Fruit fly (Drosophila melanogaster) whole organism, embryonic: ENCODE results near the gene Fie.

Experiments used
- Atf6 ChIP-seq: fragments of 200-800 bp; sonication (Bioruptor generic); IDR thresholded peaks from 2 replicates; pipeline ENCODE4 v1.3.6; 2022; ENCODE audit warnings: missing biosample characterization, missing genetic modification characterization
- CG12769 ChIP-seq: fragments of 200-800 bp; sonication (Bioruptor generic); optimal IDR thresholded peaks from 2 replicates; lab custom pipeline; 2019; ENCODE audit warnings: missing biosample characterization, mild to moderate bottlenecking, missing genetic modification characterization, moderate library complexity
- CG12942 ChIP-seq: fragments of 200-800 bp; sonication (Bioruptor generic); optimal IDR thresholded peaks from 3 replicates; lab custom pipeline; 2016; ENCODE audit warnings: missing biosample characterization, missing genetic modification characterization
- CG13424 ChIP-seq: fragments of 200-800 bp; sonication (Bioruptor generic); optimal IDR thresholded peaks from 2 replicates; lab custom pipeline; 2019; ENCODE audit warnings: missing biosample characterization, mild to moderate bottlenecking, missing genetic modification characterization, moderate library complexity
- CG17328 ChIP-seq: fragments of 200-800 bp; sonication (Bioruptor generic); IDR thresholded peaks from 2 replicates; pipeline ENCODE4 v1.3.6; 2022; ENCODE audit warnings: missing biosample characterization, missing genetic modification characterization
- CG17829 ChIP-seq: fragments of 200-800 bp; optimal IDR thresholded peaks from 2 replicates; lab custom pipeline; 2019; ENCODE audit warnings: missing biosample characterization, mild to moderate bottlenecking, missing genetic modification characterization, moderate library complexity
- CG17912 ChIP-seq: fragments of 200-800 bp; sonication (Bioruptor generic); optimal IDR thresholded peaks from 2 replicates; lab custom pipeline; 2018; ENCODE audit warnings: missing biosample characterization, mild to moderate bottlenecking, missing genetic modification characterization
- CG7271 ChIP-seq: fragments of 200-800 bp; sonication (Bioruptor generic); optimal IDR thresholded peaks from 2 replicates; lab custom pipeline; 2018; ENCODE audit warnings: missing biosample characterization, mild to moderate bottlenecking, missing genetic modification characterization, moderate library complexity
- CG8290 ChIP-seq, 3 experiments: fragments of 200-800 bp; sonication (Bioruptor generic); optimal IDR thresholded peaks; 2 replicates each; lab custom pipeline; 2016 to 2019; ENCODE audit warnings: missing biosample characterization in 3 of 3, missing genetic modification characterization in 3 of 3, mild to moderate bottlenecking in 2 of 3, moderate library complexity in 1 of 3
- CG8388 ChIP-seq: fragments of 200-800 bp; sonication (Bioruptor generic); optimal IDR thresholded peaks from 2 replicates; lab custom pipeline; 2019; ENCODE audit warnings: missing biosample characterization, mild to moderate bottlenecking, missing genetic modification characterization, moderate library complexity
- Dek ChIP-seq: fragments of 200-800 bp; sonication (Bioruptor generic); optimal IDR thresholded peaks from 3 replicates; lab custom pipeline; 2019; ENCODE audit warnings: missing biosample characterization, mild to moderate bottlenecking, missing genetic modification characterization, moderate library complexity
- Dfd ChIP-seq, 2 experiments: fragments of >200 bp; optimal IDR thresholded peaks; 2 replicates each; lab custom pipeline; 2017; ENCODE audit warnings: missing biosample characterization in 2 of 2, missing genetic modification characterization in 2 of 2
- Doc2 ChIP-seq: fragments of 200-800 bp; sonication (Bioruptor generic); IDR thresholded peaks from 2 replicates; pipeline ENCODE4 v1.3.6; 2022; ENCODE audit warnings: missing biosample characterization, missing genetic modification characterization
- Doc3 ChIP-seq: fragments of 200-800 bp; sonication (Bioruptor generic); IDR thresholded peaks from 3 replicates; pipeline ENCODE4 v1.3.6; 2022; ENCODE audit warnings: missing biosample characterization, missing genetic modification characterization; ENCODE audit not compliant: partially characterized antibody
- Dp ChIP-seq: fragments of 200-800 bp; sonication (Bioruptor generic); optimal IDR thresholded peaks from 2 replicates; lab custom pipeline; 2018; ENCODE audit warnings: missing biosample characterization, mild to moderate bottlenecking, missing genetic modification characterization, moderate library complexity
- Elba2 ChIP-seq: fragments of 200-800 bp; sonication (Bioruptor generic); optimal IDR thresholded peaks from 3 replicates; lab custom pipeline; 2016; ENCODE audit warnings: missing biosample characterization, missing genetic modification characterization
- Med ChIP-seq: fragments of 200-800 bp; sonication (Bioruptor generic); peaks from one replicate; lab custom pipeline; 2016; ENCODE audit warnings: missing biosample characterization, missing genetic modification characterization, mild to moderate bottlenecking, inconsistent platforms, moderate library complexity
- Myb ChIP-seq: fragments of 200-800 bp; sonication (Bioruptor generic); optimal IDR thresholded peaks from 2 replicates; lab custom pipeline; 2016; ENCODE audit warnings: missing biosample characterization, missing genetic modification characterization
- NFAT ChIP-seq: fragments of 200-800 bp; sonication (Bioruptor generic); IDR thresholded peaks from 2 replicates; pipeline ENCODE4 v1.3.6; 2022; ENCODE audit warnings: missing biosample characterization, missing genetic modification characterization
- Pdp1 ChIP-seq, 2 experiments: fragments of 200-800 bp; sonication (Bioruptor generic); optimal IDR thresholded peaks; 3 replicates each; lab custom pipeline; 2016; ENCODE audit warnings: missing biosample characterization in 2 of 2, missing genetic modification characterization in 2 of 2, mild to moderate bottlenecking in 1 of 2, moderate library complexity in 1 of 2
- Side ChIP-seq: fragments of 200-800 bp; sonication (Bioruptor generic); optimal IDR thresholded peaks from 2 replicates; lab custom pipeline; 2016; ENCODE audit warnings: missing biosample characterization, missing genetic modification characterization
- Stat92E ChIP-seq, 3 experiments: fragments of >200 bp in 2 of 3; fragments of 200-800 bp in 1 of 3; sonication (Bioruptor generic) in 1 of 3; optimal IDR thresholded peaks; 2 replicates each; lab custom pipeline; 2017 to 2019; ENCODE audit warnings: missing biosample characterization in 3 of 3, missing genetic modification characterization in 3 of 3, mild to moderate bottlenecking in 1 of 3, moderate library complexity in 1 of 3
- Vsx1 ChIP-seq: fragments of 200-800 bp; sonication (Bioruptor generic); optimal IDR thresholded peaks from 2 replicates; lab custom pipeline; 2017; ENCODE audit warnings: missing biosample characterization, mild to moderate bottlenecking, missing genetic modification characterization, missing genetic modification reagents
- ab ChIP-seq: fragments of 200-800 bp; sonication (Bioruptor generic); optimal IDR thresholded peaks from 2 replicates; lab custom pipeline; 2016; ENCODE audit warnings: missing biosample characterization, missing genetic modification characterization
- cg ChIP-seq: fragments of 200-800 bp; sonication (Bioruptor generic); optimal IDR thresholded peaks from 3 replicates; lab custom pipeline; 2019; ENCODE audit warnings: missing biosample characterization, mild to moderate bottlenecking, missing genetic modification characterization, moderate library complexity
- dati ChIP-seq: fragments of 200-800 bp; sonication (Bioruptor generic); IDR thresholded peaks from 2 replicates; pipeline ENCODE4 v1.3.6; 2022; ENCODE audit warnings: missing biosample characterization, missing genetic modification characterization
- emc ChIP-seq: fragments of 200-800 bp; sonication (Bioruptor generic); optimal IDR thresholded peaks from 2 replicates; lab custom pipeline; 2016; ENCODE audit warnings: missing biosample characterization, missing genetic modification characterization
- ems ChIP-seq: fragments of 200-800 bp; sonication (Bioruptor generic); optimal IDR thresholded peaks from 3 replicates; lab custom pipeline; 2016; ENCODE audit warnings: missing biosample characterization, missing genetic modification characterization
- en ChIP-seq: fragments of 200-800 bp; sonication (Bioruptor generic); optimal IDR thresholded peaks from 2 replicates; lab custom pipeline; 2016; ENCODE audit warnings: missing biosample characterization, missing genetic modification characterization
- eve ChIP-seq, 2 experiments: fragments of >200 bp; optimal IDR thresholded peaks; 2 replicates each; lab custom pipeline; 2017; ENCODE audit warnings: missing biosample characterization in 2 of 2, missing genetic modification characterization in 2 of 2
- ftz-f1 ChIP-seq: fragments of 200-800 bp; sonication (Bioruptor generic); optimal IDR thresholded peaks from 2 replicates; lab custom pipeline; 2016; ENCODE audit warnings: missing biosample characterization, missing genetic modification characterization
- hb ChIP-seq: fragments of 200-800 bp; sonication (Bioruptor generic); IDR thresholded peaks from 3 replicates; pipeline ENCODE4 v1.3.6; 2022; ENCODE audit warnings: missing biosample characterization, missing genetic modification characterization; ENCODE audit not compliant: partially characterized antibody
- kay ChIP-seq: fragments of 200-800 bp; sonication (Bioruptor generic); optimal IDR thresholded peaks from 2 replicates; lab custom pipeline; 2016; ENCODE audit warnings: missing biosample characterization, missing genetic modification characterization
- knrl ChIP-seq: fragments of 200-800 bp; sonication (Bioruptor generic); IDR thresholded peaks from 3 replicates; pipeline ENCODE4 v1.3.6; 2022; ENCODE audit warnings: missing biosample characterization, missing genetic modification characterization; ENCODE audit not compliant: partially characterized antibody
- lab ChIP-seq: fragments of 200-800 bp; sonication (Bioruptor generic); optimal IDR thresholded peaks from 3 replicates; lab custom pipeline; 2017; ENCODE audit warnings: missing biosample characterization, missing genetic modification characterization, mild to moderate bottlenecking, moderate library complexity, missing genetic modification reagents
- lola ChIP-seq, 3 experiments: fragments of >200 bp in 2 of 3; fragments of 200-800 bp in 1 of 3; sonication (Bioruptor generic) in 1 of 3; optimal IDR thresholded peaks; 2 replicates each; lab custom pipeline; 2017 to 2019; ENCODE audit warnings: missing biosample characterization in 3 of 3, missing genetic modification characterization in 3 of 3, mild to moderate bottlenecking in 1 of 3, moderate library complexity in 1 of 3
- mirr ChIP-seq: fragments of 200-800 bp; sonication (Bioruptor generic); optimal IDR thresholded peaks from 3 replicates; lab custom pipeline; 2018; ENCODE audit warnings: missing biosample characterization, mild to moderate bottlenecking, missing genetic modification characterization
- nerfin-2 ChIP-seq: fragments of 200-800 bp; sonication (Bioruptor generic); IDR thresholded peaks from 2 replicates; pipeline ENCODE4 v1.3.6; 2022; ENCODE audit warnings: missing biosample characterization, missing genetic modification characterization; ENCODE audit not compliant: partially characterized antibody
- nom ChIP-seq: fragments of 200-800 bp; sonication (Bioruptor generic); optimal IDR thresholded peaks from 2 replicates; lab custom pipeline; 2017; ENCODE audit warnings: missing biosample characterization, missing genetic modification characterization, mild to moderate bottlenecking, moderate library complexity, missing genetic modification reagents
- pfk ChIP-seq: fragments of 200-800 bp; sonication (Bioruptor generic); optimal IDR thresholded peaks from 2 replicates; lab custom pipeline; 2018; ENCODE audit warnings: missing biosample characterization, mild to moderate bottlenecking, missing genetic modification characterization, moderate library complexity
- psq ChIP-seq: fragments of 200-800 bp; sonication (Bioruptor generic); optimal IDR thresholded peaks from 2 replicates; lab custom pipeline; 2017; ENCODE audit warnings: missing biosample characterization, missing genetic modification characterization
- repo ChIP-seq: fragments of 200-800 bp; sonication (Bioruptor generic); optimal IDR thresholded peaks from 2 replicates; lab custom pipeline; 2016; ENCODE audit warnings: missing biosample characterization, missing genetic modification characterization
- sens ChIP-seq: fragments of 200-800 bp; sonication (Bioruptor generic); peaks from one replicate; lab custom pipeline; 2016; ENCODE audit warnings: missing biosample characterization, missing genetic modification characterization
- tgo ChIP-seq: fragments of 200-800 bp; sonication (Bioruptor generic); IDR thresholded peaks from 3 replicates; pipeline ENCODE4 v1.3.6; 2022; ENCODE audit warnings: missing biosample characterization, missing genetic modification characterization
- unc-4 ChIP-seq: fragments of 200-800 bp; sonication (Bioruptor generic); IDR thresholded peaks from 2 replicates; pipeline ENCODE4 v1.3.6; 2022; ENCODE audit warnings: missing biosample characterization, missing genetic modification characterization; ENCODE audit not compliant: partially characterized antibody
- wek ChIP-seq: fragments of 200-800 bp; sonication (Bioruptor generic); optimal IDR thresholded peaks from 3 replicates; lab custom pipeline; 2018; ENCODE audit warnings: missing biosample characterization, mild to moderate bottlenecking, missing genetic modification characterization, moderate library complexity
- zfh1 ChIP-seq: fragments of 200-800 bp; sonication (Bioruptor generic); IDR thresholded peaks from 3 replicates; pipeline ENCODE4 v1.3.6; 2022; ENCODE audit warnings: missing biosample characterization, missing genetic modification characterization

Fie gene

dm6 chr3L:3898978-3899377, 6.6 kb downstream of the Fie start, which contains the start of gene Ccz1 (continued):
- TF ChIP-seq CG8388: peak; percentile 13
- TF ChIP-seq CG17328 (GFP tag; lab: Robert Waterston, UW): no peak
- TF ChIP-seq Atf6 (GFP tag; lab: Robert Waterston, UW): no peak
- TF ChIP-seq Med (GFP tag; lab: Kevin White, UChicago): peak; percentile 95
- peak; percentile 63 for TF ChIP-seq repo (GFP tag; lab: Kevin White, UChicago)
- peak; percentile 34 for TF ChIP-seq Dek (tag; lab: Kevin White, UChicago)
- no peak for TF ChIP-seq knrl (GFP tag; lab: Robert Waterston, UW)
- TF ChIP-seq Doc3 (GFP tag; lab: Robert Waterston, UW): no peak
- TF ChIP-seq Myb (GFP tag; lab: Kevin White, UChicago): peak; percentile 53
- TF ChIP-seq nerfin-2 (GFP tag; lab: Robert Waterston, UW): no peak
- peak; percentile 67 for TF ChIP-seq CG12942 (GFP tag; lab: Kevin White, UChicago)
- TF ChIP-seq Vsx1 (GFP tag; lab: Kevin White, UChicago): peak; percentile 30

DNA sequence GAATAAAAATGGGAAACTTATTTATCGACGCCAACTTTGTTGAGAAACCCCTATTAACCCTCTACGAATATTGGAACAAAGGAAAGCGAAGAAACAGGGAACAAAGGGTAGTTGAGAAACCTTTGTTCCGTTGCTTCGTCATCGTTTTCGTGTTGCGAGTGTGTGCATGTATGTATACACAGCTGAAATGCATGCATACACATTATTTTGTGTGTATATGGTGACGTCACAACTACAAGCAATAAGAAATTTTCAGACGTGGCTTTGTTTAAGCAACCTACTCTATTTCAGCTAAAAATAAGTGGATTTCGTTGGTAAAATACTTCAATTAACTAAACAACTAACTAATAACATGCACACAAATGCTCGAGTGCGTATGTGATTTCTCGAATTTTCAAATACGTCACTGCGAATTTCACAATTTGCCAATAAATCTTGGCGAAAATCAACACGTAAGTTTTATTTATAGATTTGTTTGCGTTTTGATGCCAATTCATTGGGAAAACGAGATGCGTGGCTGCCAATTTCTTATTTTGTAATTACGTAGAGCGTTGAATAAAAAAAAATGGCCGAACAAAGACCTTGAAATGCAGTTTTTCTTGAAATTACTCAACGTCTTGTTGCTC, 9.6 kb downstream of the Fie start:
- TF ChIP-seq pfk (GFP tag; lab: Kevin White, UChicago): peak; percentile 61
- TF ChIP-seq CG8290 (GFP tag; optimal IDR thresholded peaks at IDR 0.05; lab: Kevin White, UChicago): no peak
- TF ChIP-seq CG8290 (tag; optimal IDR thresholded peaks at IDR 0.05; lab: Kevin White, UChicago): peak in 1 of 2 experiments; percentile 4
- no peak for TF ChIP-seq ab (GFP tag; lab: Kevin White, UChicago)
- no peak for TF ChIP-seq Doc2 (GFP tag; lab: Robert Waterston, UW)
- TF ChIP-seq Side (GFP tag; lab: Kevin White, UChicago): no peak
- TF ChIP-seq en (GFP tag; lab: Kevin White, UChicago): no peak
- no peak for TF ChIP-seq Dfd (GFP tag; optimal IDR thresholded peaks at IDR 0.05; lab: Kevin White, UChicago)
- peak; percentile 62 for TF ChIP-seq sens (GFP tag; lab: Kevin White, UChicago)
- no peak for TF ChIP-seq NFAT (GFP tag; lab: Robert Waterston, UW)
- TF ChIP-seq cg (GFP tag; lab: Kevin White, UChicago): peak; percentile 84
- peak; percentile 34 for TF ChIP-seq CG17912 (GFP tag; lab: Kevin White, UChicago)
- TF ChIP-seq tgo: no peak
- peak; percentile 3 for TF ChIP-seq ems
- TF ChIP-seq psq (GFP tag; lab: Kevin White, UChicago): peak; percentile 76
- TF ChIP-seq Pdp1 (GFP tag; optimal IDR thresholded peaks at IDR 0.05; lab: Kevin White, UChicago): peak in 1 of 2 experiments; percentile 41
- peak; percentile 27 for TF ChIP-seq wek (GFP tag; lab: Kevin White, UChicago)
- TF ChIP-seq zfh1 (GFP tag; lab: Robert Waterston, UW): no peak
- TF ChIP-seq eve (GFP tag; optimal IDR thresholded peaks at IDR 0.05; lab: Kevin White, UChicago): peak in 1 of 2 experiments; percentile 76
- peak; percentile 46 for TF ChIP-seq Elba2 (GFP tag; lab: Kevin White, UChicago)
- TF ChIP-seq CG13424 (tag; lab: Kevin White, UChicago): no peak
- peak; percentile 90 for TF ChIP-seq nom (GFP tag; lab: Kevin White, UChicago)
- no peak for TF ChIP-seq CG7271
- TF ChIP-seq mirr (GFP tag; lab: Kevin White, UChicago): peak; percentile 39
- TF ChIP-seq lab (GFP tag; lab: Kevin White, UChicago): no peak
- no peak for TF ChIP-seq CG17829 (tag; lab: Kevin White, UChicago)
- TF ChIP-seq lola (GFP tag; optimal IDR thresholded peaks at IDR 0.05; lab: Kevin White, UChicago): no peak
- no peak for TF ChIP-seq ftz-f1 (GFP tag; lab: Kevin White, UChicago)
- no peak for TF ChIP-seq dati (GFP tag; lab: Robert Waterston, UW)
- TF ChIP-seq CG12769 (tag; lab: Kevin White, UChicago): peak; percentile 35
- TF ChIP-seq unc-4 (GFP tag; lab: Robert Waterston, UW): no peak
- TF ChIP-seq kay: peak; percentile 14
- TF ChIP-seq hb (GFP tag; lab: Robert Waterston, UW): no peak
- TF ChIP-seq Dp (GFP tag; lab: Kevin White, UChicago): no peak
- no peak for TF ChIP-seq emc (GFP tag; lab: Kevin White, UChicago)
- no peak for TF ChIP-seq Stat92E (GFP tag; optimal IDR thresholded peaks at IDR 0.05; lab: Kevin White, UChicago)
